Worm (Caenorhabditis elegans): Measurements from ENCODE around the gene F58A3.3.
A peak's percentile ranks its signal among the peaks of the same experiment; 100 is the strongest.

F58A3.3 gene

DNA sequence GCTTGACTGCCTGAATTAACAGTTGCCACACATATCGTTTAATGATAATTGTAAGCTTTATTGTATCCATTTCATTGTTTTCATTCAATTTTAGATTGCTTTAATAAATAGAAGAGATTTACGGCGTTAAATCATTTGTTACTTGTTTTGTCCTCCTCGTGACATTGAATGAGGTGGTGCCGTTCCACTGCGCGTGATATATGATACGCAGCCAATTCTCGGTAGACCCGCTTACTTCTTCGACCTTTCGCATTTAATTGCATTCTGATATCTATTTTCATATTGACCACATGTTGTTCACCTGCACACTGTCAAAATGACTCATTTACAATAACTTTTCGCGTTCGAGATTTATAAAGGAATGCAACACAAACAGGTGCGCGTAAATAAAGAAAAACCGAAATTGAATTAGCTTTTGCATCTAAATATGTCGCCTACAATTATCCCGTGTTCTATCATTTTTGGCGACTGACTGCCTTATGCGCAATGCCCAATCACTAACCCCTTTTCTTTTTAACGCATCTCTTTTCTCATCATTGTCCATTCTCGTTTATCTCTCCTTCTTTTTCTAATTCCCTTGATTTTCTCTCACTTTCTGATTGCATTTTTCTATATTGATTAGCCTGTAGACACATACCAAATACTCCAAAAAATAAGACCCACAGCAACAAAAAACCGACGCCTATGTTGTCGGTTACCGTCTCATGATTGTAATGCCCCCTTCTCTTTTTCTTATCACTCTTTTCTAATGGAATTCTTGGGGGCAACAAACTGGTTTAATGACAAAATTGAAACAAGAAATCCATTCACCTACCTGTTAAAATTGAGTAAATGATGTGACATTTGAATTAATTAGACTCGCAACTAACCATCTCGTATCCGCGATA, 2.2 kb downstream of the F58A3.3 start:
- TF ChIP-seq hrde-1 (tag; optimal IDR thresholded peaks at IDR 0.05; ENCODE audit: borderline replicate concordance): no peak
- TF ChIP-seq nhr-120 (GFP tag; IDR thresholded peaks at IDR 0.05): no peak

DNA sequence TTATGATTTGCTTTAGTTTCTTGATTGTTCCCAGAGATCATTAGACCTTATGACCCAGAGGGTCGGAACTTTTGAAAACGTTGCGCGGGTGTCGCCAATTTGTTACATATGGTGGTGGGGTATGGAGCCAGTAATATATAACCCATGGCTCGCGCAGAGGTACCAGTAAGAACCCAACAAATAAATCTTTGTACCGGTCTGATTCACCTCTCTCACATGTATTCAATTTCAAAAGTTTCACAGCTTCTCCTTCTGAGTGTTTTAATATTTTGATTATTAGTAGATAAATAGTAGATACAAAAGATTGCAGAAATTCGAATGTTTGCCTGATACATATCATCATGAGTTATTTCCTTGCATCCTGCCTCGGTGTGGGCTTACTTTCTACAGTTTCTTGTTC, 3.7 kb downstream of the F58A3.3 start, which contains the start of gene egl-15:
TSS of gene egl-15 (plus strand) at position 301 of the 400 bp plus-strand sequence.
- no peak for TF ChIP-seq C06A6.2 (GFP tag; conservative IDR thresholded peaks at IDR 0.05)
- TF ChIP-seq nfya-1 (tag; optimal IDR thresholded peaks at IDR 0.05; ENCODE audit: borderline replicate concordance, insufficient read depth): no peak
- TF ChIP-seq F49E8.2 (tag; optimal IDR thresholded peaks at IDR 0.05; ENCODE audit: insufficient read depth): no peak
- no peak for TF ChIP-seq efl-1 (GFP tag; optimal IDR thresholded peaks at IDR 0.05)
- no peak for TF ChIP-seq lin-26 (GFP tag; IDR thresholded peaks at IDR 0.05)
- TF ChIP-seq nhr-179 (tag; optimal IDR thresholded peaks at IDR 0.05): no peak
- TF ChIP-seq dox-1 (GFP tag; IDR thresholded peaks at IDR 0.05): no peak
- no peak for TF ChIP-seq die-1 (tag; optimal IDR thresholded peaks at IDR 0.05)
- no peak for TF ChIP-seq F39B2.1 (GFP tag; IDR thresholded peaks at IDR 0.05)
- TF ChIP-seq snpc-4 (GFP tag; optimal IDR thresholded peaks at IDR 0.05): no peak
- TF ChIP-seq snpc-4 (tag; optimal IDR thresholded peaks at IDR 0.05): no peak
- no peak for TF ChIP-seq ama-1 (optimal IDR thresholded peaks at IDR 0.05)
- no peak for TF ChIP-seq ama-1 (GFP tag; optimal IDR thresholded peaks at IDR 0.05)
- TF ChIP-seq Y79H2A.3 (GFP tag; conservative IDR thresholded peaks at IDR 0.05): no peak
- TF ChIP-seq B0336.3 (GFP tag; IDR thresholded peaks at IDR 0.05): no peak
- no peak for TF ChIP-seq pha-4 (tag; optimal IDR thresholded peaks at IDR 0.05)
- TF ChIP-seq snpc-3.4 (tag; optimal IDR thresholded peaks at IDR 0.05): no peak

DNA sequence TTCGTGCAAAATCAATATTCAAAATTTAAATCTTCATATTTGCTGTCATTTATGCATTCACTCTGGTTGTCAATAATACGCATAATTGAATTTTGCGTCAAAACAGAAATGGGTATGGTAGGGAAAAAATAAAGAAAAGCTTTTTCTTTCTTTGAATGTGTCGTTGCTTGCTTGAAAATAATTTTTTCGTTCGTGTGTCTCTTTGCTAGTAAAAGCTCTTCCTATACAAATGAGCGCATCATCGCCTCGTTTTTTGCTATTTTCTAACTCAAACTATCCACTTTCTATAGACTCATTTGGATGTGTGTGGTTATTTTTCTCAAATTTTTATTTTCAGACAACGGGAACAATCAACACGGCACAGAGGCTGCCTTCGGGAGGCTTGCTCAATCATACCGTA, 16.2 kb downstream of the F58A3.3 start, which contains the start of gene ldb-1:
TSS of gene ldb-1 (plus strand) at position 301 of the 400 bp plus-strand sequence.
- TF ChIP-seq rcor-1 (GFP tag; IDR thresholded peaks at IDR 0.05) (no peak), repo-1 (tag; optimal IDR thresholded peaks at IDR 0.05) (no peak), ceh-79 (tag; optimal IDR thresholded peaks at IDR 0.05) (no peak), dpl-1 (GFP tag; optimal IDR thresholded peaks at IDR 0.05) (no peak), nhr-80 (tag; optimal IDR thresholded peaks at IDR 0.05) (no peak), ztf-18 (tag; optimal IDR thresholded peaks at IDR 0.05) (no peak), hlh-12 (tag; optimal IDR thresholded peaks at IDR 0.05) (no peak), akir-1 (GFP tag; optimal IDR thresholded peaks at IDR 0.05) (no peak), attf-3 (GFP tag; conservative IDR thresholded peaks at IDR 0.05) (no peak), ztf-25 (GFP tag; IDR thresholded peaks at IDR 0.05) (no peak), egl-44 (GFP tag; IDR thresholded peaks at IDR 0.05) (no peak), Y56A3A.18 (GFP tag; IDR thresholded peaks at IDR 0.05) (no peak), aptf-3 (GFP tag; IDR thresholded peaks at IDR 0.05) (no peak), dpff-1 (tag; optimal IDR thresholded peaks at IDR 0.05) (no peak)

DNA sequence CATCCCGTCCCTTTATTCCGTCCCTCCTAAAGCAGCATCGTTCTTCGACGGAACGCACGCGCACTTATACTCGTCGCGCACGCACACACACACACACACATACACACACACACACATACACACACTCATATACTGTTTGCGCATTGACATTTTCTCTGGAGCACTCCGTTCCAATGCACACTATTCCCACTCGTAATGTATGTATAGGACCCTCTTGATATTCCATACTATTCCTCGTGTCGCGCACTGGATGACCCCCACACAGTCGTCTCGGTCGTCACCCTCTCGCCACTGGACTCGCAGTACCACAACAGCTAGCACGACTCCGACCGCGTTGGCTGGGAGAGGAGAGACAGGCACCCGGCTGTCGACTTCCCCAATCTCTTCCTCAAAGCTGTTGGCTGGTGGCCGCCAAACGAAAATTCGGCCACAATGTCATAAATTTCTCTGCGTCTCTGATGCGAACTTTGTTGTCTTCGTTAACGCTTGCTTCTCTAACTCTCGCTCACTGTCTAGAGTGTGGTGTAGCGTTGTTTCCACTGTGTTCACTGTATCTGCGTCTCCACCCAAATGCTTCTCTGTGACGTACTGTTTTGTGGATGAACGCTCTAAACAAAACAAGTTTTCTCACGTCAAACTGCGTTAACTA, 18.7 kb downstream of the F58A3.3 start:
- no peak for TF ChIP-seq nfya-1 (tag; optimal IDR thresholded peaks at IDR 0.05; ENCODE audit: borderline replicate concordance, insufficient read depth)
- no peak for TF ChIP-seq hlh-12 (tag; optimal IDR thresholded peaks at IDR 0.05)
- peak; percentile 97 for TF ChIP-seq K12H6.12 (tag; optimal IDR thresholded peaks at IDR 0.05)
- peak; percentile 54 for TF ChIP-seq T07F8.4 (tag; optimal IDR thresholded peaks at IDR 0.05)
- TF ChIP-seq D2030.7 (GFP tag; IDR thresholded peaks at IDR 0.05): peak; percentile 26; the same call in 1 of the 2 replicates
- TF ChIP-seq Y95B8A.8 (GFP tag; IDR thresholded peaks at IDR 0.05): no peak
- peak; percentile 22 for TF ChIP-seq nhr-27 (tag; optimal IDR thresholded peaks at IDR 0.05)
- TF ChIP-seq snpc-1.1 (tag; optimal IDR thresholded peaks at IDR 0.05; ENCODE audit: insufficient read depth): no peak
- TF ChIP-seq hsf-1 (GFP tag; IDR thresholded peaks at IDR 0.05): no peak
- TF ChIP-seq cebp-1 (GFP tag; IDR thresholded peaks at IDR 0.05): peak; percentile 48; the same call in 1 of the 2 replicates
- peak; percentile 81 for TF ChIP-seq cebp-1 (tag; optimal IDR thresholded peaks at IDR 0.05)
- no peak for TF ChIP-seq pha-4 (tag; optimal IDR thresholded peaks at IDR 0.05)
- peak; percentile 80 for TF ChIP-seq nfyb-1 (GFP tag; IDR thresholded peaks at IDR 0.05)
